Worm (Caenorhabditis elegans): Measurements from ENCODE around the gene bus-8A.

- TF ChIP-seq F49E8.2 (tag; optimal IDR thresholded peaks at IDR 0.05; ENCODE audit: insufficient read depth) (no peak), ama-1 (optimal IDR thresholded peaks at IDR 0.05) (no peak), ama-1 (GFP tag; optimal IDR thresholded peaks at IDR 0.05) (no peak), lsl-1 (GFP tag; optimal IDR thresholded peaks at IDR 0.05) (no peak), ztf-26 (tag; optimal IDR thresholded peaks at IDR 0.05) (no peak), nhr-179 (tag; optimal IDR thresholded peaks at IDR 0.05) (no peak), akir-1 (GFP tag; optimal IDR thresholded peaks at IDR 0.05) (no peak), lin-40 (tag; optimal IDR thresholded peaks at IDR 0.05) (no peak), B0261.1 (tag; optimal IDR thresholded peaks at IDR 0.05) (no peak)
Measured at ce11 chrX:5444863-5445262, 47.9 kb upstream of the bus-8A start, which contains the start of gene itm-2.

All from whole organism, young adult.